Fruit fly (Drosophila melanogaster) whole organism, embryonic: ENCODE data around the gene CG5013.

ENCODE experiments used
- Aef1 ChIP-seq: fragments of 200-800 bp; sonication (Bioruptor generic); IDR thresholded peaks from 3 replicates; pipeline ENCODE4 v1.3.6; 2022; ENCODE audit warnings: missing biosample characterization, missing genetic modification characterization
- Bgb ChIP-seq: fragments of 200-800 bp; sonication (Bioruptor generic); IDR thresholded peaks from 2 replicates; pipeline ENCODE4 v1.3.6; 2022; ENCODE audit warnings: missing biosample characterization, missing genetic modification characterization; ENCODE audit not compliant: partially characterized antibody
- Blimp-1 ChIP-seq: fragments of 200-800 bp; sonication (Bioruptor generic); optimal IDR thresholded peaks from 3 replicates; lab custom pipeline; 2018; ENCODE audit warnings: missing biosample characterization, missing genetic modification characterization, mild to moderate bottlenecking, moderate library complexity, missing genetic modification reagents
- Bteb2 ChIP-seq: fragments of 200-800 bp; sonication (Bioruptor generic); optimal IDR thresholded peaks from 2 replicates; lab custom pipeline; 2016; ENCODE audit warnings: missing biosample characterization, missing genetic modification characterization
- C15 ChIP-seq: fragments of 200-800 bp; sonication (Bioruptor generic); IDR thresholded peaks from 3 replicates; pipeline ENCODE4 v1.3.6; 2022; ENCODE audit warnings: missing biosample characterization, missing genetic modification characterization
- CG10209 ChIP-seq: fragments of 200-800 bp; sonication (Bioruptor generic); optimal IDR thresholded peaks from 3 replicates; lab custom pipeline; 2017; ENCODE audit warnings: missing biosample characterization, mild to moderate bottlenecking, missing genetic modification characterization, missing genetic modification reagents
- CG10321 ChIP-seq: fragments of 200-800 bp; sonication (Bioruptor generic); IDR thresholded peaks from 2 replicates; pipeline ENCODE4 v1.3.6; 2022; ENCODE audit warnings: missing biosample characterization, missing genetic modification characterization
- CG11560 ChIP-seq: fragments of 200-800 bp; sonication (Bioruptor generic); IDR thresholded peaks from 3 replicates; pipeline ENCODE4 v1.3.6; 2022; ENCODE audit warnings: missing biosample characterization, missing genetic modification characterization
- CG11695 ChIP-seq: fragments of 200-800 bp; sonication (Bioruptor generic); IDR thresholded peaks from 3 replicates; pipeline ENCODE4 v1.3.6; 2022; ENCODE audit warnings: missing biosample characterization, missing genetic modification characterization
- CG14965 ChIP-seq: fragments of 200-800 bp; sonication (Bioruptor generic); optimal IDR thresholded peaks from 2 replicates; lab custom pipeline; 2016; ENCODE audit warnings: missing biosample characterization, missing genetic modification characterization, borderline replicate concordance
- CG1529 ChIP-seq: fragments of 200-800 bp; sonication (Bioruptor generic); optimal IDR thresholded peaks from 3 replicates; lab custom pipeline; 2018; ENCODE audit warnings: missing biosample characterization, missing genetic modification characterization
- CG15479 ChIP-seq: fragments of 200-800 bp; sonication (Bioruptor generic); optimal IDR thresholded peaks from 3 replicates; lab custom pipeline; 2019; ENCODE audit warnings: missing biosample characterization, mild to moderate bottlenecking, missing genetic modification characterization, moderate library complexity
- CG1832 ChIP-seq: fragments of 200-800 bp; sonication (Bioruptor generic); optimal IDR thresholded peaks from 2 replicates; lab custom pipeline; 2017; ENCODE audit warnings: missing biosample characterization, mild to moderate bottlenecking, missing genetic modification characterization, inconsistent platforms
- CG2199 ChIP-seq: fragments of 200-800 bp; sonication (Bioruptor generic); IDR thresholded peaks from 3 replicates; pipeline ENCODE4 v1.3.6; 2022; ENCODE audit warnings: missing biosample characterization, missing genetic modification characterization
- CG2712 ChIP-seq: fragments of 200-800 bp; optimal IDR thresholded peaks from 3 replicates; lab custom pipeline; 2019; ENCODE audit warnings: missing biosample characterization, mild to moderate bottlenecking, missing genetic modification characterization, moderate library complexity
- CG3065 ChIP-seq: fragments of 200-800 bp; sonication (Bioruptor generic); optimal IDR thresholded peaks from 2 replicates; lab custom pipeline; 2016; ENCODE audit warnings: missing biosample characterization, missing genetic modification characterization
- CG32767 ChIP-seq: fragments of 200-800 bp; sonication (Bioruptor generic); IDR thresholded peaks from 2 replicates; pipeline ENCODE4 v1.3.6; 2022; ENCODE audit warnings: missing biosample characterization, missing genetic modification characterization
- CG32772 ChIP-seq: fragments of 200-800 bp; sonication (Bioruptor generic); IDR thresholded peaks from 2 replicates; pipeline ENCODE4 v1.3.6; 2022; ENCODE audit warnings: missing biosample characterization, missing genetic modification characterization
- CG33213 ChIP-seq: fragments of 200-800 bp; sonication (Bioruptor generic); optimal IDR thresholded peaks from 3 replicates; lab custom pipeline; 2016; ENCODE audit warnings: missing biosample characterization, missing genetic modification characterization
- CG5180 ChIP-seq: fragments of 200-800 bp; sonication (Bioruptor generic); optimal IDR thresholded peaks from 3 replicates; lab custom pipeline; 2017; ENCODE audit warnings: missing biosample characterization, missing genetic modification characterization, mild to moderate bottlenecking, moderate library complexity, missing genetic modification reagents
- CG6272 ChIP-seq: fragments of 200-800 bp; sonication (Bioruptor generic); IDR thresholded peaks from 2 replicates; pipeline ENCODE4 v1.3.6; 2022; ENCODE audit warnings: missing biosample characterization, missing genetic modification characterization
- CG6654 ChIP-seq: fragments of 200-800 bp; sonication (Bioruptor generic); optimal IDR thresholded peaks from 2 replicates; lab custom pipeline; 2017; ENCODE audit warnings: missing biosample characterization, mild to moderate bottlenecking, missing genetic modification characterization
- CG6689 ChIP-seq: fragments of 200-800 bp; sonication (Bioruptor generic); IDR thresholded peaks from 2 replicates; pipeline ENCODE4 v1.3.6; 2022; ENCODE audit warnings: missing biosample characterization, missing genetic modification characterization
- CG7271 ChIP-seq: fragments of 200-800 bp; sonication (Bioruptor generic); optimal IDR thresholded peaks from 2 replicates; lab custom pipeline; 2018; ENCODE audit warnings: missing biosample characterization, mild to moderate bottlenecking, missing genetic modification characterization, moderate library complexity
- CG8478 ChIP-seq: fragments of >200 bp; optimal IDR thresholded peaks from 2 replicates; lab custom pipeline; 2018
- CG9817 ChIP-seq: fragments of 200-800 bp; sonication (Bioruptor generic); optimal IDR thresholded peaks from 2 replicates; lab custom pipeline; 2018; ENCODE audit warnings: missing biosample characterization, mild to moderate bottlenecking, missing genetic modification characterization, moderate library complexity
- Dbx ChIP-seq: fragments of 200-800 bp; sonication (Bioruptor generic); IDR thresholded peaks from 3 replicates; pipeline ENCODE4 v1.3.6; 2022; ENCODE audit warnings: missing biosample characterization, missing genetic modification characterization
- Dip2 ChIP-seq: fragments of 200-800 bp; sonication (Bioruptor generic); IDR thresholded peaks from 2 replicates; pipeline ENCODE4 v1.3.6; 2022; ENCODE audit warnings: missing biosample characterization, missing genetic modification characterization
- Dip3 ChIP-seq: fragments of 200-800 bp; sonication (Bioruptor generic); optimal IDR thresholded peaks from 3 replicates; lab custom pipeline; 2016; ENCODE audit warnings: missing biosample characterization, missing genetic modification characterization
- HLHmδ ChIP-seq: fragments of 200-800 bp; sonication (Bioruptor generic); optimal IDR thresholded peaks from 2 replicates; lab custom pipeline; 2018; ENCODE audit warnings: missing biosample characterization, mild to moderate bottlenecking, missing genetic modification characterization, moderate library complexity
- Hey ChIP-seq: fragments of 200-800 bp; sonication (Bioruptor generic); optimal IDR thresholded peaks from 3 replicates; lab custom pipeline; 2018; ENCODE audit warnings: missing biosample characterization, mild to moderate bottlenecking, missing genetic modification characterization
- Lpt ChIP-seq: fragments of >200 bp; optimal IDR thresholded peaks from 2 replicates; lab custom pipeline; 2018; ENCODE audit warnings: missing biosample characterization, missing genetic modification characterization
- Meics ChIP-seq: fragments of 200-800 bp; sonication (Bioruptor generic); optimal IDR thresholded peaks from 2 replicates; lab custom pipeline; 2017; ENCODE audit warnings: missing biosample characterization, mild to moderate bottlenecking, missing genetic modification characterization
- Myb ChIP-seq: fragments of 200-800 bp; sonication (Bioruptor generic); optimal IDR thresholded peaks from 2 replicates; lab custom pipeline; 2016; ENCODE audit warnings: missing biosample characterization, missing genetic modification characterization
- Sry-δ ChIP-seq: fragments of 200-800 bp; sonication (Bioruptor generic); optimal IDR thresholded peaks from 2 replicates; lab custom pipeline; 2016; ENCODE audit warnings: missing biosample characterization, missing genetic modification characterization
- Ssrp ChIP-seq: fragments of 200-800 bp; sonication (Bioruptor generic); optimal IDR thresholded peaks from 2 replicates; lab custom pipeline; 2018; ENCODE audit warnings: missing biosample characterization, mild to moderate bottlenecking, missing genetic modification characterization, moderate library complexity
- Stat92E ChIP-seq, 3 experiments: fragments of >200 bp in 2 of 3; fragments of 200-800 bp in 1 of 3; sonication (Bioruptor generic) in 1 of 3; optimal IDR thresholded peaks; 2 replicates each; lab custom pipeline; 2017 to 2019; ENCODE audit warnings: missing biosample characterization in 3 of 3, missing genetic modification characterization in 3 of 3, mild to moderate bottlenecking in 1 of 3, moderate library complexity in 1 of 3
- TFAM ChIP-seq: fragments of 200-800 bp; sonication (Bioruptor generic); optimal IDR thresholded peaks from 2 replicates; lab custom pipeline; 2017; ENCODE audit warnings: missing biosample characterization, missing genetic modification characterization, inconsistent platforms
- bbx ChIP-seq: fragments of 200-800 bp; sonication (Bioruptor generic); IDR thresholded peaks from 2 replicates; pipeline ENCODE4 v1.3.6; 2022; ENCODE audit warnings: missing biosample characterization, missing genetic modification characterization; ENCODE audit not compliant: partially characterized antibody
- dysf ChIP-seq: fragments of 200-800 bp; sonication (Bioruptor generic); IDR thresholded peaks from 3 replicates; pipeline ENCODE4 v1.3.6; 2022; ENCODE audit warnings: missing biosample characterization, missing genetic modification characterization
- gce ChIP-seq: fragments of 200-800 bp; sonication (Bioruptor generic); IDR thresholded peaks from 3 replicates; pipeline ENCODE4 v1.3.6; 2022; ENCODE audit warnings: missing biosample characterization, missing genetic modification characterization
- jumu ChIP-seq: fragments of 200-800 bp; sonication (Bioruptor generic); optimal IDR thresholded peaks from 3 replicates; lab custom pipeline; 2016; ENCODE audit warnings: missing biosample characterization, missing genetic modification characterization
- knrl ChIP-seq: fragments of 200-800 bp; sonication (Bioruptor generic); IDR thresholded peaks from 3 replicates; pipeline ENCODE4 v1.3.6; 2022; ENCODE audit warnings: missing biosample characterization, missing genetic modification characterization; ENCODE audit not compliant: partially characterized antibody
- p53 ChIP-seq: fragments of 200-800 bp; sonication (Bioruptor generic); optimal IDR thresholded peaks from 2 replicates; lab custom pipeline; 2016; ENCODE audit warnings: missing biosample characterization, missing genetic modification characterization
- prd ChIP-seq, 3 experiments: fragments of >200 bp in 2 of 3; fragments of 200-800 bp in 1 of 3; sonication (Bioruptor generic) in 1 of 3; optimal IDR thresholded peaks in 2 of 3; IDR thresholded peaks in 1 of 3; 2 replicates in 2 of 3; 3 replicates in 1 of 3; pipeline versions ENCODE4 v1.3.6 to Lab custom; 2017 to 2022; ENCODE audit warnings: missing biosample characterization in 1 of 3, missing genetic modification characterization in 1 of 3
- seq ChIP-seq: fragments of 200-800 bp; sonication (Bioruptor generic); IDR thresholded peaks from 2 replicates; pipeline ENCODE4 v1.3.6; 2022; ENCODE audit warnings: missing biosample characterization, missing genetic modification characterization
- sna ChIP-seq: fragments of 200-800 bp; sonication (Bioruptor generic); IDR thresholded peaks from 2 replicates; pipeline ENCODE4 v1.3.6; 2022; ENCODE audit warnings: missing biosample characterization, missing genetic modification characterization; ENCODE audit not compliant: partially characterized antibody
- tna ChIP-seq: fragments of 200-800 bp; sonication (Bioruptor generic); IDR thresholded peaks from 2 replicates; pipeline ENCODE4 v1.3.6; 2022; ENCODE audit warnings: missing biosample characterization, missing genetic modification characterization; ENCODE audit not compliant: partially characterized antibody

The CG5013 gene

DNA sequence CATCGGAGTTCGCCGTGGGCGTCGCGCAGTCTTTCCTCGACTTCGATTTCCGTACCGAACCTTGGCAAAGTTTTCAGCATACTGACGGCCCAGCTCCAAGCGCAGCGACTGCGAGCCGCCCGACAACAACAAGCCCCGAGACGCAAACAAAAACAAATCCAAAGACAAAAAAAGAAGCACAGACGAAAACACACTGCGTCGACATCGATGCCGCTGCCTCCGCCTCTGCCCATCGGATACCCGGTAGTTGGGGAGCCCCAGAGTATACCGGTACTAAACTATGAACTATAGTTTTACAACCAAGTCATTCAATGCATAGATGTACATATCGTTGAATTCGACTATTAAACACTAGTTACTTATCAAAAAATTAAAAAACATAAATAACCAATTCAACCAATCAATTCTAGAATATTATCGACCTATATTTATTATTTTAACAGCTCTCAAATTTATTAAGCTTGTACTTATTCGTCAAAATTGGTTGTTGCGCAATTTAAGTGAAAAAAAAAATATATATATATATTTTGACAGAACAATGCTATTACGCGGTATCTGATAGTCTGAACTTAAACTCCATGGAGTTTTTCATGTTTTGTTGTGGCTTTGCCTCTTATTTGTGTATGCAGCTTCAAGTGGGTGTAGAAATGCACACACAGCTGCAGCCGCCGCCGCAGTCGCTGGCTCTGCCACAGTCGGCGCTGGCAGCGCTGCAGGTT is 44.7 kb downstream of the CG5013 start (continued):
- peak; percentile 56; the same call in 1 of the 3 replicates for TF ChIP-seq dysf (GFP tag; lab: Robert Waterston, UW)
- no peak for TF ChIP-seq jumu (GFP tag; lab: Kevin White, UChicago)
- peak; percentile 85 for TF ChIP-seq Blimp-1 (GFP tag; lab: Kevin White, UChicago)
- TF ChIP-seq CG10321 (GFP tag; lab: Robert Waterston, UW), result no peak
- no peak for TF ChIP-seq Lpt (GFP tag; lab: Kevin White, UChicago)
- no peak for TF ChIP-seq Myb
- peak; percentile 44 for TF ChIP-seq CG3065
- TF ChIP-seq Hey, result no peak
- TF ChIP-seq CG32772 (GFP tag; lab: Robert Waterston, UW), result 0 out of 2 replicates have a peak, but pooled peaks have one; percentile 57
- no peak for TF ChIP-seq CG6272 (GFP tag; lab: Robert Waterston, UW)
- TF ChIP-seq CG14965 (GFP tag; lab: Kevin White, UChicago), result no peak
- TF ChIP-seq HLHmδ (GFP tag; lab: Kevin White, UChicago), result peak; percentile 30
- no peak for TF ChIP-seq Dip2 (GFP tag; lab: Robert Waterston, UW)
- TF ChIP-seq CG2199 (GFP tag; lab: Robert Waterston, UW), result 0 out of 3 replicates have a peak, but pooled peaks have one; percentile 66
- peak; percentile 89 for TF ChIP-seq CG2712 (tag; lab: Kevin White, UChicago)
- no peak for TF ChIP-seq p53 (GFP tag; lab: Kevin White, UChicago)
- no peak for TF ChIP-seq Bteb2 (GFP tag; lab: Kevin White, UChicago)
- TF ChIP-seq Aef1 (GFP tag; lab: Robert Waterston, UW), result no peak
- no peak for TF ChIP-seq Dip3 (GFP tag; lab: Kevin White, UChicago)
- TF ChIP-seq CG8478, result no peak
- TF ChIP-seq seq (GFP tag; lab: Robert Waterston, UW), result no peak
- peak; percentile 85 for TF ChIP-seq CG1529
- no peak for TF ChIP-seq TFAM (GFP tag; lab: Kevin White, UChicago)
- TF ChIP-seq CG5180 (GFP tag; lab: Kevin White, UChicago), result peak; percentile 47
- peak; percentile 51 for TF ChIP-seq Meics
- TF ChIP-seq CG15479 (GFP tag; lab: Kevin White, UChicago), result no peak
- TF ChIP-seq CG32767, result no peak; the same call in 1 of the 2 replicates
- peak in 1 of 3 experiments; percentile 77 for TF ChIP-seq Stat92E (GFP tag; optimal IDR thresholded peaks at IDR 0.05; lab: Kevin White, UChicago)
- peak; percentile 14 for TF ChIP-seq CG9817 (tag; lab: Kevin White, UChicago)
- 0 out of 2 replicates have a peak, but pooled peaks have one; percentile 43 for TF ChIP-seq bbx (GFP tag; lab: Robert Waterston, UW)
- TF ChIP-seq CG33213 (GFP tag; lab: Kevin White, UChicago), result no peak
- TF ChIP-seq knrl (GFP tag; lab: Robert Waterston, UW), result no peak
- no peak for TF ChIP-seq gce
- TF ChIP-seq CG11695 (GFP tag; lab: Robert Waterston, UW), result peak; percentile 45; the same call in 1 of the 3 replicates
- no peak for TF ChIP-seq CG1832
- peak; percentile 76 for TF ChIP-seq CG10209 (GFP tag; lab: Kevin White, UChicago)
- TF ChIP-seq Bgb (GFP tag; lab: Robert Waterston, UW), result no peak; the same call in 1 of the 2 replicates
- TF ChIP-seq tna, result no peak
- no peak for TF ChIP-seq CG11560 (tag; lab: Robert Waterston, UW)
- TF ChIP-seq Sry-δ (GFP tag; lab: Kevin White, UChicago), result no peak
- no peak for TF ChIP-seq Dbx
- TF ChIP-seq sna, result no peak
- TF ChIP-seq CG7271 (tag; lab: Kevin White, UChicago), result peak; percentile 16
- no peak for TF ChIP-seq prd (optimal IDR thresholded peaks at IDR 0.05; lab: Kevin White, UChicago)
- TF ChIP-seq prd (GFP tag; IDR thresholded peaks at IDR 0.05; lab: Robert Waterston, UW), result peak; percentile 71; the same call in 2 of the 3 replicates
- peak; percentile 83 for TF ChIP-seq CG6689
- peak; percentile 87 for TF ChIP-seq Ssrp
- TF ChIP-seq C15, result no peak
- TF ChIP-seq CG6654 (GFP tag; lab: Kevin White, UChicago), result peak; percentile 68
